Worm (Caenorhabditis elegans) whole organism, L1 larva: Measurements from ENCODE around the gene msp-113.

Experiments
- blmp-1 ChIP-seq: fragments of 150-350 bp; optimal IDR thresholded peaks from 2 replicates; lab custom pipeline; 2014; ENCODE audit warnings: missing biosample characterization, missing genetic modification characterization
- elt-3 ChIP-seq, 6 experiments: fragments of 150-350 bp in 1 of 6; sonication (generic microtip); optimal IDR thresholded peaks; 2 replicates each; lab custom pipeline; 2017 to 2018; ENCODE audit warnings: missing biosample characterization in 6 of 6, missing genetic modification characterization in 6 of 6, inconsistent platforms in 1 of 6
- ets-5 ChIP-seq: fragments of 200-800 bp; sonication (Bioruptor generic); IDR thresholded peaks from 2 replicates; pipeline ENCODE4 v1.3.6; 2022; ENCODE audit warnings: missing genetic modification characterization, missing compliant biosample characterization
- fkh-4 ChIP-seq: sonication (generic microtip); optimal IDR thresholded peaks from 2 replicates; lab custom pipeline; 2016; ENCODE audit warnings: missing compliant biosample characterization, missing genetic modification characterization, borderline replicate concordance
- fkh-8 ChIP-seq: sonication (generic microtip); optimal IDR thresholded peaks from 2 replicates; lab custom pipeline; 2016; ENCODE audit warnings: mild to moderate bottlenecking, missing genetic modification characterization, missing compliant biosample characterization
- grh-1 ChIP-seq: fragments of 200-800 bp; sonication (Bioruptor generic); IDR thresholded peaks from 2 replicates; pipeline ENCODE4 v1.3.6; 2022; ENCODE audit warnings: missing genetic modification reagents, missing genetic modification characterization, missing compliant biosample characterization
- lin-15B ChIP-seq: fragments of 150-350 bp; sonication (generic microtip); optimal IDR thresholded peaks from 3 replicates; lab custom pipeline; 2014; ENCODE audit warnings: missing biosample characterization, missing genetic modification characterization
- lsy-2 ChIP-seq, 2 experiments: fragments of 150-350 bp; optimal IDR thresholded peaks; 2 replicates each; lab custom pipeline; 2014; ENCODE audit warnings: missing biosample characterization in 2 of 2, missing genetic modification characterization in 2 of 2
- mep-1 ChIP-seq: fragments of 150-350 bp; optimal IDR thresholded peaks from 2 replicates; lab custom pipeline; 2014; ENCODE audit warnings: missing biosample characterization, missing genetic modification characterization
- nhr-12 ChIP-seq: sonication (generic microtip); optimal IDR thresholded peaks from 2 replicates; lab custom pipeline; 2017; ENCODE audit warnings: missing biosample characterization, missing genetic modification characterization
- unc-62 ChIP-seq: fragments of 150-350 bp; optimal IDR thresholded peaks from 2 replicates; lab custom pipeline; 2014; ENCODE audit warnings: missing biosample characterization, missing genetic modification reagents, missing genetic modification characterization
- ztf-11 ChIP-seq, 2 experiments: sonication (generic microtip); optimal IDR thresholded peaks; 2 replicates each; lab custom pipeline; 2016 to 2017; ENCODE audit warnings: missing genetic modification characterization in 2 of 2, missing biosample characterization in 1 of 2, missing compliant biosample characterization in 1 of 2

- TF ChIP-seq unc-62 (GFP tag; lab: Kevin White, UChicago) (no peak), ztf-11 (tag; optimal IDR thresholded peaks at IDR 0.05; lab: Kevin White, UChicago) (no peak), lsy-2 (tag; optimal IDR thresholded peaks at IDR 0.05; lab: Kevin White, UChicago) (no peak), fkh-8 (tag; lab: Kevin White, UChicago) (no peak), grh-1 (no peak), ets-5 (no peak), blmp-1 (tag; lab: Kevin White, UChicago) (no peak), fkh-4 (no peak), mep-1 (tag; lab: Kevin White, UChicago) (no peak), lin-15B (tag; lab: Kevin White, UChicago) (no peak), elt-3 (tag; optimal IDR thresholded peaks at IDR 0.05; lab: Kevin White, UChicago) (no peak), nhr-12 (no peak)
Measured at ce11 chrIV:5326144-5326543, 28.4 kb downstream of the msp-113 start, which contains the start of gene Y4C6B.4.
